Worm (Caenorhabditis elegans): Measurements from ENCODE around the gene nrde-3.

- TF ChIP-seq lsy-2 (tag; optimal IDR thresholded peaks at IDR 0.05): no peak
- no peak for TF ChIP-seq egl-27 (tag; optimal IDR thresholded peaks at IDR 0.05)
- no peak for TF ChIP-seq ces-1 (GFP tag; optimal IDR thresholded peaks at IDR 0.05)
- no peak for TF ChIP-seq madf-5 (GFP tag; IDR thresholded peaks at IDR 0.05)
- no peak for TF ChIP-seq nhr-41 (GFP tag; IDR thresholded peaks at IDR 0.05)
- no peak for TF ChIP-seq daf-19 (GFP tag; conservative IDR thresholded peaks at IDR 0.05)
Observed at ce11 chrX:397259-397658, 25.2 kb downstream of the nrde-3 start, which contains the start of gene R04A9.6.

Measured in whole organism, L4 larva.